Comparison of ENCODE assay signal across 1 fruit fly cellular context in genomic region chr2L:5049974-5050373, dm6.
TF ChIP-seq lines count a peak whose summit lies in the region.

No protein-coding gene starts in this region.

TF ChIP-seq in whole organism, embryonic, 481 proteins besides CTCF, POLR2A, EP300 and RAD21 (continued from another document):
- TF ChIP-seq CG18619 (GFP tag; optimal IDR thresholded peaks at IDR 0.05; lab: Kevin White, UChicago) (no peak), bbx (GFP tag; IDR thresholded peaks at IDR 0.05; lab: Robert Waterston, UW; ENCODE audit: partially characterized antibody) (0 out of 2 replicates have a peak, but pooled peaks have one; percentile 15), zf30C (GFP tag; optimal IDR thresholded peaks at IDR 0.05; lab: Kevin White, UChicago) (peak; percentile 67), Spps (tag; optimal IDR thresholded peaks at IDR 0.05; lab: Kevin White, UChicago) (no peak), CG6254 (GFP tag; optimal IDR thresholded peaks at IDR 0.05; lab: Kevin White, UChicago) (no peak), CG17912 (GFP tag; optimal IDR thresholded peaks at IDR 0.05; lab: Kevin White, UChicago) (no peak), trh (GFP tag; optimal IDR thresholded peaks at IDR 0.05; lab: Kevin White, UChicago) (no peak), CrebB (tag; optimal IDR thresholded peaks at IDR 0.05; lab: Kevin White, UChicago) (no peak)
